Fruit fly (Drosophila melanogaster) whole organism, adult: Measurements from ENCODE around the gene CG17219.

Experiments used
- CG11617 ChIP-seq: fragments of 200-800 bp; sonication (Bioruptor generic); optimal IDR thresholded peaks from 2 replicates; lab custom pipeline; 2017; ENCODE audit warnings: mild to moderate bottlenecking, missing biosample characterization, missing genetic modification reagents, missing genetic modification characterization
- CG12768 ChIP-seq: fragments of 200-800 bp; sonication (Bioruptor generic); optimal IDR thresholded peaks from 2 replicates; lab custom pipeline; 2017; ENCODE audit warnings: missing biosample characterization, missing genetic modification characterization, mild to moderate bottlenecking, moderate library complexity, missing genetic modification reagents
- CG14711 ChIP-seq: fragments of 200-800 bp; sonication (Bioruptor generic); optimal IDR thresholded peaks from 2 replicates; lab custom pipeline; 2018; ENCODE audit warnings: missing biosample characterization, mild to moderate bottlenecking, missing genetic modification characterization, moderate library complexity
- CG1620 ChIP-seq: fragments of 200-800 bp; sonication (Bioruptor generic); optimal IDR thresholded peaks from 2 replicates; lab custom pipeline; 2016; ENCODE audit warnings: missing biosample characterization, missing genetic modification characterization
- CG33017 ChIP-seq: fragments of 200-800 bp; sonication (Bioruptor generic); optimal IDR thresholded peaks from 2 replicates; lab custom pipeline; 2018; ENCODE audit warnings: missing biosample characterization, mild to moderate bottlenecking, missing genetic modification characterization, moderate library complexity
- CG5204 ChIP-seq: fragments of 200-800 bp; sonication (Bioruptor generic); optimal IDR thresholded peaks from 2 replicates; lab custom pipeline; 2016; ENCODE audit warnings: missing biosample characterization, missing genetic modification characterization
- CG7045 ChIP-seq: fragments of 200-800 bp; sonication (Bioruptor generic); optimal IDR thresholded peaks from 2 replicates; lab custom pipeline; 2017; ENCODE audit warnings: missing biosample characterization, mild to moderate bottlenecking, missing genetic modification characterization
- CG7101 ChIP-seq: fragments of 200-800 bp; sonication (Bioruptor generic); optimal IDR thresholded peaks from 2 replicates; lab custom pipeline; 2018; ENCODE audit warnings: missing biosample characterization, mild to moderate bottlenecking, missing genetic modification characterization, moderate library complexity
- Clk ChIP-seq: fragments of 200-800 bp; sonication (Bioruptor generic); optimal IDR thresholded peaks from 2 replicates; lab custom pipeline; 2017; ENCODE audit warnings: missing biosample characterization, missing genetic modification characterization
- Crg-1 ChIP-seq: fragments of 200-800 bp; sonication (Bioruptor generic); optimal IDR thresholded peaks from 2 replicates; lab custom pipeline; 2016; ENCODE audit warnings: missing biosample characterization, missing genetic modification characterization
- Hr96 ChIP-seq: fragments of 200-800 bp; sonication (Bioruptor generic); optimal IDR thresholded peaks from 2 replicates; lab custom pipeline; 2016; ENCODE audit warnings: missing biosample characterization, missing genetic modification characterization
- Mnt ChIP-seq: fragments of 200-800 bp; sonication (Bioruptor generic); optimal IDR thresholded peaks from 2 replicates; lab custom pipeline; 2016; ENCODE audit warnings: missing biosample characterization, mild to moderate bottlenecking, missing genetic modification characterization
- bab1 ChIP-seq: fragments of 200-800 bp; sonication (Bioruptor generic); optimal IDR thresholded peaks from 3 replicates; lab custom pipeline; 2019; ENCODE audit warnings: missing biosample characterization, mild to moderate bottlenecking, missing genetic modification characterization, moderate library complexity
- cic ChIP-seq: fragments of 200-800 bp; sonication (Bioruptor generic); optimal IDR thresholded peaks from 2 replicates; lab custom pipeline; 2017; ENCODE audit warnings: missing biosample characterization, mild to moderate bottlenecking, missing genetic modification characterization, moderate library complexity
- cnc ChIP-seq, 2 experiments: fragments of >200 bp; optimal IDR thresholded peaks; 2 replicates each; lab custom pipeline; 2017
- kay ChIP-seq: fragments of 200-800 bp; sonication (Bioruptor generic); peaks from one replicate; lab custom pipeline; 2016; ENCODE audit warnings: missing biosample characterization, missing genetic modification characterization, borderline replicate concordance
- ovo ChIP-seq: fragments of 200-800 bp; sonication (Bioruptor generic); optimal IDR thresholded peaks from 2 replicates; lab custom pipeline; 2016; ENCODE audit warnings: missing biosample characterization, missing genetic modification characterization
- pad ChIP-seq: fragments of 200-800 bp; sonication (Bioruptor generic); optimal IDR thresholded peaks from 3 replicates; lab custom pipeline; 2017; ENCODE audit warnings: missing biosample characterization, missing genetic modification characterization, mild to moderate bottlenecking, moderate library complexity, missing genetic modification reagents
- tj ChIP-seq: fragments of 200-800 bp; sonication (Bioruptor generic); optimal IDR thresholded peaks from 3 replicates; lab custom pipeline; 2017; ENCODE audit warnings: missing biosample characterization, mild to moderate bottlenecking, missing genetic modification characterization, moderate library complexity
- toe ChIP-seq: fragments of 200-800 bp; sonication (Bioruptor generic); optimal IDR thresholded peaks from 2 replicates; lab custom pipeline; 2016; ENCODE audit warnings: missing biosample characterization, missing genetic modification characterization

CG17219 gene

DNA sequence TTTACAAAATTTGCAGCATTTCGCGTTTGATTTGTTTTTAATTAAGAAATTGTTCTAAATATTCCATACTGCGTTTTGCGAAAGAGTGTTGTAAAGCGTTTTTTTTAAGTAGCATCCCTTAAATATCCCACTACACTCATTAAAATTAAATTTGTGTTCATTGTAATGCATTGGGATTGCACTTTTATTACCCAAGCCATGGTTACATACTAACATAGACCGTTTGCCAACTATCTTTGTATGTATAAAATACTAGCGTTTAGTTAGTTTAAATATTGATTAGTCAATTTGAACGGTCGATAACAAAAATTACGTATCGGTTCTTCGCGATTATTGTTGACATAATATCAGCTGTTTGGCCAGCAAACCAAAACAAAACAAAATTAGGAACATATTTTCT is 10.7 kb downstream of the CG17219 start, which contains the start of the genes cnir and CG17221:
cnir (minus strand) TSS at position 39 of the 400 bp plus-strand sequence.
CG17221 (plus strand) TSS at position 203 of the 400 bp plus-strand sequence.
- TF ChIP-seq cnc (optimal IDR thresholded peaks at IDR 0.05; lab: Kevin White, UChicago) (no peak), CG14711 (tag; lab: Kevin White, UChicago) (peak; percentile 72), ovo (GFP tag; lab: Kevin White, UChicago) (peak; percentile 43), CG11617 (peak; percentile 78), kay (GFP tag; lab: Kevin White, UChicago) (peak; percentile 99), toe (GFP tag; lab: Kevin White, UChicago) (peak; percentile 93), CG33017 (tag; lab: Kevin White, UChicago) (peak; percentile 77), CG7045 (GFP tag; lab: Kevin White, UChicago) (peak; percentile 73), tj (GFP tag; lab: Kevin White, UChicago) (peak; percentile 65), CG7101 (peak; percentile 84), bab1 (GFP tag; lab: Kevin White, UChicago) (peak; percentile 75), pad (GFP tag; lab: Kevin White, UChicago) (peak; percentile 69), Crg-1 (GFP tag; lab: Kevin White, UChicago) (peak; percentile 86), CG1620 (peak; percentile 92), Mnt (GFP tag; lab: Kevin White, UChicago) (peak; percentile 85), Hr96 (GFP tag; lab: Kevin White, UChicago) (peak; percentile 85), cic (GFP tag; lab: Kevin White, UChicago) (peak; percentile 59), CG5204 (peak; percentile 87), CG12768 (GFP tag; lab: Kevin White, UChicago) (peak; percentile 77), Clk (peak; percentile 31)

DNA sequence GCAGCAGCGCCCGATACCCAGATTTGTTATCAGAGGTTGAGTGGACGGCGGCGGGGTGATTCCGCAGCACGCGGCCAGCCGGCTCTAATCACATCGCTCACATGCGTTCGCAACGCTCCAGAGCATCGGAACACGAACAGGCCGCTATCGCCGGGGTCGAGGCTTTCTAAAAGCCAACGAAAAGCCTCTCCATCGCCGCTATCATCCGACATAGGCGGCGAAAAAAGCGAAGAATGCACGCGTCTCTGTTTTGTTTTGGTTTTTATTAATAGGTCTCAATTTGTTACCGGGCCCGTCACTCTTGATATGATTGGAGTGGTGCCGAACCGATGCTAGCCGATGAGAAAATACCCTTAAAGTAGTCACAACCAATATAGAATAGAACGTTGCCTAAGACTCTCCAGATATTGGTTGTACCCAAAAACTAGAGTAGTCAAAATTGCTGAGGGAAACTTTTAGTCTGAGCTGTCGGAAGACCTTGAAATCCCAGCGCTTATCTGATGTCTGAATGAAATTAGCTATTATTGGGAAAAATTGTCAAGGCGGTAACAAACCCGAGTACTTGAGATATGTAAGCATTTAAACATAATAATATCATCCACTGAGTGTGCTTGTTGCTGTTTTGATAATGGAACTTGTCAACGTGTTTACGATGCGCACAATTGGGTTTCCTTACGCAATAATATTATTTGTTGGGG is 13.0 kb downstream of the CG17219 start, which contains the start of gene CG17261:
CG17261 (plus strand) TSS at position 634 of the 698 bp plus-strand sequence.
- TF ChIP-seq cic (GFP tag; lab: Kevin White, UChicago) (peak; percentile 49), CG12768 (GFP tag; lab: Kevin White, UChicago) (no peak), Mnt (GFP tag; lab: Kevin White, UChicago) (peak; percentile 74), toe (GFP tag; lab: Kevin White, UChicago) (no peak), Clk (no peak), CG14711 (tag; lab: Kevin White, UChicago) (peak; percentile 35), CG33017 (tag; lab: Kevin White, UChicago) (no peak), bab1 (GFP tag; lab: Kevin White, UChicago) (no peak), ovo (GFP tag; lab: Kevin White, UChicago) (no peak), kay (GFP tag; lab: Kevin White, UChicago) (peak; percentile 74), CG1620 (no peak), CG11617 (no peak), Crg-1 (GFP tag; lab: Kevin White, UChicago) (no peak), CG7101 (peak; percentile 39), cnc (optimal IDR thresholded peaks at IDR 0.05; lab: Kevin White, UChicago) (no peak), CG7045 (GFP tag; lab: Kevin White, UChicago) (no peak), pad (GFP tag; lab: Kevin White, UChicago) (no peak), tj (GFP tag; lab: Kevin White, UChicago) (no peak), CG5204 (no peak), Hr96 (GFP tag; lab: Kevin White, UChicago) (no peak)

DNA sequence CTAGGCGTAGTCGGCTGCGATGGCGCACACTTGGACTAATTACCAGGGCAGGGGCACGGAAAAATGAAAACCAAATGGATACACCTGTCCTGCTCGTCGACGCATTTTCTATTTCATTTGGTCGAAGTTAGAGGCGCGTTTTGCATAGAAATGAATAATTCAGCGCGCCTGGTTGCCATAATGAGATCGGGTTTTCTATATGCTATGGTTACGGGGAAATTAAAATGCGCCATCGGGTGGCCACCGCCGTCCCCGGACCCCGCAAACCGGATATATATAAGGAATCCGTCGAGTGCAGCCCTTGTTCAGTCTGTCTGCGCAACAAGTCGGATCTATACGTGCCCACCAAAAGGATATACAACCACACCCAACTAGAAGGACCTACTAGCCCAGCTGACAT is 14.6 kb downstream of the CG17219 start, which contains the start of gene FASN2:
FASN2 (plus strand) TSS at position 301 of the 400 bp plus-strand sequence.
- TF ChIP-seq kay (GFP tag; lab: Kevin White, UChicago) (no peak), cic (GFP tag; lab: Kevin White, UChicago) (peak; percentile 3)

DNA sequence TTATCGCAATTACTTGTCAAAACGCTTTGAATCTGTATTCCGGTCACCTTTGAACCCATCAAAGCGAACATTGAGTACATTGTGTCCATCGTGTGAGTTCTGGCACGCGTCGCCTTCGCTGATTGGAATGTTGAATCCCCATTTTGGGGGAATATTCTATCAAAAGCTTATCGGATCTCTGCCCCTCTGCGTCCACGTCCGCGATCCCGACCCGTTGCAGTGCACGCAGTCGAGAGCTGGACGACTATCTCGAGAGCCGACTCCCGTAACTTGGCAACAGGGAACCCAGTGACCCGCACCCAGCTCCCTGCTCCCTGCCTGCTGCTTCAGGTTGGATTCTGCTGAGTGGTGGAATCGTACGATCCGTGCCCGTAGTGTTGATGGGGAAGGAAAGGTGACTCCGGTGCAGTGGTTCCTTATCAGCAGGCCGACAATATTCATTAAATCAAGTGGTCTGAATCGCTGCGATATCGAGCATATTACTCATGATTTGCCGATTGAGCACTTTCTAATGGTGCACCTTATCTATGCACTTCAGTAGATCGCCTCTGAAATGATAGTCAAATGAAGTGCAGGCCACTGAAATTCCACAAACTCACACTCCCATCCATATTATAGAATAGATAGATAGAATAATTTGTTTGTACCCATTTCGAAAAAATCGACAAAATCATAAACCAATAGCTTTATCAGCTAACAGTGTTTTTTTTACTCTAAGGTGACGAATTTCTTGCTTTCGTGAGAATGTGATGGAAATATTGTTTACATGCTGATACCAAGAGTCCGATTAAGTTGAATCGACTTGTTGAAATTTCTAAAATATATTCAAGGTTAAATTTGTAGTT is 15.8 kb downstream of the CG17219 start:
- TF ChIP-seq cnc (optimal IDR thresholded peaks at IDR 0.05; lab: Kevin White, UChicago) (no peak), Clk (peak; percentile 6), Hr96 (GFP tag; lab: Kevin White, UChicago) (peak; percentile 1), toe (GFP tag; lab: Kevin White, UChicago) (no peak), cic (GFP tag; lab: Kevin White, UChicago) (peak; percentile 82), CG5204 (no peak), CG12768 (GFP tag; lab: Kevin White, UChicago) (peak; percentile 36), tj (GFP tag; lab: Kevin White, UChicago) (peak; percentile 77), kay (GFP tag; lab: Kevin White, UChicago) (peak; percentile 95), Mnt (GFP tag; lab: Kevin White, UChicago) (peak; percentile 18), CG7101 (no peak), CG33017 (tag; lab: Kevin White, UChicago) (no peak), CG11617 (peak; percentile 6), CG14711 (tag; lab: Kevin White, UChicago) (peak; percentile 11)

DNA sequence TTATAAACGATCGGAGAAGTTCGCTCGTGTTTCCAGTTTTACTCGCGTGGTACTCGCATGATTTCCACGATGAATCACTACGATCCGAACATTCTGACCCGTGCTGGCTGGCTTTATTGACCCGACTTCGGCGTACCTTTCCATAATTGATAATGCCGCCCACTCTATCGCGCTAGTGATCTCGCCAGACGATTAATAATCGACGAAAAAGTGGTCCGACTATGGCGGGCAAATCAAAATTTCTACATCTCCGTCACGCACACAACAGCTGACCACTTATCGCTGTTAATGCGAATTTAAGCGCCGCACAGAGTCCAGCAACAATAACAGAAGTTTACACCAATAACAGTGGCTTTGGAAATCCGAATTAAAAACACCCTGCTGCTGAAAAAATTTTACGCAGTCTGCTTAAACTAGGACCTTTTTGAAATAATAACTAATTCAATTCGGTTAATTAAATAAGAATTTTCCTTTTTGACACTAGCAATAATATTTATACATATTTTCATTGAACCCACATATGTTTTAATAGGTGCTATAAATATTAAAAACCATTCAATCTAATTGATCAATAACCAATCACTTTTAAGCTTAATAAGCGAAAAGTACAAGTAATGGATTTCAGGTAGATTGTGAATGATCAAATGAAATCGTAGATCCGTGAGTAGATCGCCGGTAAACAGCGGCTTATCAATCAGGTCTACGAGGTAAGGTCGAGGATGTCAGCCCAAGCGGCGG is 26.8 kb downstream of the CG17219 start:
- TF ChIP-seq CG12768 (GFP tag; lab: Kevin White, UChicago) (no peak), toe (GFP tag; lab: Kevin White, UChicago) (peak; percentile 53), ovo (GFP tag; lab: Kevin White, UChicago) (no peak), Clk (peak; percentile 35), Mnt (GFP tag; lab: Kevin White, UChicago) (no peak), tj (GFP tag; lab: Kevin White, UChicago) (peak; percentile 64), CG33017 (tag; lab: Kevin White, UChicago) (no peak), CG7045 (GFP tag; lab: Kevin White, UChicago) (peak; percentile 39), CG11617 (peak; percentile 59), Crg-1 (GFP tag; lab: Kevin White, UChicago) (no peak), cic (GFP tag; lab: Kevin White, UChicago) (no peak), cnc (optimal IDR thresholded peaks at IDR 0.05; lab: Kevin White, UChicago) (no peak), CG1620 (no peak), kay (GFP tag; lab: Kevin White, UChicago) (peak; percentile 74), CG5204 (peak; percentile 69), CG14711 (tag; lab: Kevin White, UChicago) (no peak), Hr96 (GFP tag; lab: Kevin White, UChicago) (no peak), CG7101 (no peak), pad (GFP tag; lab: Kevin White, UChicago) (no peak), bab1 (GFP tag; lab: Kevin White, UChicago) (no peak)
